Worm (Caenorhabditis elegans) whole organism, young adult: Measurements from ENCODE around the gene idpa-2.

Experiments used
- F33H1.4 ChIP-seq: fragments of 200-800 bp; sonication (Bioruptor generic); IDR thresholded peaks from 2 replicates; pipeline ENCODE4 v1.3.6; 2022; ENCODE audit warnings: missing genetic modification reagents, missing genetic modification characterization, missing compliant biosample characterization
- F52B5.7 ChIP-seq: sonication (generic microtip); optimal IDR thresholded peaks from 2 replicates; lab custom pipeline; 2016; ENCODE audit warnings: mild to moderate bottlenecking, missing genetic modification characterization, missing compliant biosample characterization
- dpl-1 ChIP-seq: fragments of 150-350 bp; optimal IDR thresholded peaks from 2 replicates; lab custom pipeline; 2014; ENCODE audit warnings: missing biosample characterization, missing genetic modification reagents, missing genetic modification characterization
- ets-4 ChIP-seq: fragments of 200-800 bp; sonication (Bioruptor generic); optimal IDR thresholded peaks from 2 replicates; lab custom pipeline; 2018; ENCODE audit warnings: mild to moderate bottlenecking, missing genetic modification characterization, missing compliant biosample characterization
- let-526 ChIP-seq: fragments of 200-800 bp; sonication (Bioruptor generic); IDR thresholded peaks from 2 replicates; pipeline ENCODE4 v1.3.6; 2022; ENCODE audit warnings: missing genetic modification reagents, missing genetic modification characterization, missing compliant biosample characterization
- madf-3 ChIP-seq: fragments of 200-800 bp; sonication (Bioruptor generic); IDR thresholded peaks from 2 replicates; pipeline ENCODE4 v1.3.6; 2022; ENCODE audit warnings: missing genetic modification reagents, missing genetic modification characterization, missing compliant biosample characterization
- rpc-1 ChIP-seq, 2 experiments: fragments of 150-350 bp in 1 of 2; sonication (generic microtip) in 1 of 2; optimal IDR thresholded peaks; 2 replicates each; lab custom pipeline; 2014 to 2018; ENCODE audit warnings: missing biosample characterization in 1 of 2, missing genetic modification characterization in 1 of 2, missing genetic modification reagents in 1 of 2, missing genotype in 1 of 2
- sea-2 ChIP-seq: fragments of 200-800 bp; sonication (Bioruptor generic); IDR thresholded peaks from 2 replicates; pipeline ENCODE4 v1.3.6; 2022; ENCODE audit warnings: missing genetic modification characterization, missing compliant biosample characterization
- ztf-28 ChIP-seq: fragments of 200-800 bp; sonication (Bioruptor generic); IDR thresholded peaks from 2 replicates; pipeline ENCODE4 v1.3.6; 2022; ENCODE audit warnings: missing genetic modification reagents, missing genetic modification characterization, missing compliant biosample characterization

DNA sequence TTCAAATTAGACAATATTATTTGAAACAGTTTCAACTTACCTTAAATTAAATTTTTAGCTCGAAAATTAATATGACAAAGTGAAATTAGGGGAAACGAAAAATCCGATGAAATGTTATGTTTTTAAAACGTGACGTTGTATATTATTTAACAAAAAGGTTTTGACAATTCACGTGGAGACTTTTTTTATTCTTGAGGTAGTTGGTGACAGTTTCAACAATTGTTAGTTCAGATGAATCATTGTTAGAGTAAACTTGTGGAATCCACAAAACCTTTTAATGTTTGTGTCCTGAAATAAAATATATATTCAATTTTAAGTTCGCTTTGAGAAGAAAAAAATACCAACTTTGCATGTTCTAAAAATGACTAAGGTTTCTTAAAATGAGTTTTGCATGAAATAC, 33.0 kb downstream of the idpa-2 start, which contains the start of gene fut-1:
- TF ChIP-seq F52B5.7 (tag; lab: Kevin White, UChicago) (no peak), ets-4 (GFP tag; lab: Kevin White, UChicago) (no peak), let-526 (GFP tag; lab: Robert Waterston, UW) (no peak), dpl-1 (no peak), F33H1.4 (GFP tag; lab: Robert Waterston, UW) (no peak), rpc-1 (optimal IDR thresholded peaks at IDR 0.05; lab: Kevin White, UChicago) (no peak), rpc-1 (tag; optimal IDR thresholded peaks at IDR 0.05; lab: Kevin White, UChicago) (no peak), ztf-28 (GFP tag; lab: Robert Waterston, UW) (no peak), sea-2 (GFP tag; lab: Robert Waterston, UW) (no peak), madf-3 (GFP tag; lab: Robert Waterston, UW) (no peak)
